Worm (Caenorhabditis elegans) whole organism, mixed stage, embryonic: ENCODE data around the gene casy-1.

ENCODE experiments used
- blmp-1 ChIP-seq: fragments of 150-350 bp; optimal IDR thresholded peaks from 2 replicates; lab custom pipeline; 2014; ENCODE audit warnings: missing biosample characterization, missing genetic modification characterization
- ceh-83 ChIP-seq: fragments of 200-800 bp; sonication (Bioruptor generic); optimal IDR thresholded peaks from 2 replicates; lab custom pipeline; 2018; ENCODE audit warnings: mild to moderate bottlenecking, missing genetic modification characterization, missing compliant biosample characterization
- ces-1 ChIP-seq: fragments of 150-350 bp; optimal IDR thresholded peaks from 2 replicates; lab custom pipeline; 2014; ENCODE audit warnings: missing biosample characterization, missing genetic modification reagents, missing genetic modification characterization
- mep-1 ChIP-seq: fragments of 150-350 bp; optimal IDR thresholded peaks from 2 replicates; lab custom pipeline; 2017; ENCODE audit warnings: missing biosample characterization, missing genetic modification reagents, missing genetic modification characterization, inconsistent platforms
- nhr-28 ChIP-seq: fragments of 150-350 bp; optimal IDR thresholded peaks from 2 replicates; lab custom pipeline; 2014; ENCODE audit warnings: missing biosample characterization, missing genetic modification characterization
- pha-4 ChIP-seq: fragments of 150-350 bp; optimal IDR thresholded peaks from 2 replicates; lab custom pipeline; 2018; ENCODE audit warnings: missing biosample characterization, missing genetic modification reagents, missing genetic modification characterization
- snpc-4 ChIP-seq: fragments of 150-350 bp; optimal IDR thresholded peaks from 2 replicates; lab custom pipeline; 2014; ENCODE audit warnings: missing biosample characterization, missing genetic modification characterization
- sptf-1 ChIP-seq: sonication (generic microtip); optimal IDR thresholded peaks from 2 replicates; lab custom pipeline; 2017; ENCODE audit warnings: mild to moderate bottlenecking, missing genetic modification characterization, moderate library complexity, missing compliant biosample characterization
- unc-120 ChIP-seq: sonication (generic microtip); optimal IDR thresholded peaks from 2 replicates; lab custom pipeline; 2017; ENCODE audit warnings: missing genetic modification characterization, missing compliant biosample characterization; ENCODE audit not compliant: poor library complexity, severe bottlenecking
- unc-39 ChIP-seq: fragments of 150-350 bp; optimal IDR thresholded peaks from 2 replicates; lab custom pipeline; 2014; ENCODE audit warnings: missing biosample characterization, missing genetic modification characterization
- unc-62 ChIP-seq: fragments of 150-350 bp; optimal IDR thresholded peaks from 2 replicates; lab custom pipeline; 2014; ENCODE audit warnings: missing biosample characterization, missing genetic modification reagents, missing genetic modification characterization
- ztf-11 ChIP-seq: fragments of 150-350 bp; optimal IDR thresholded peaks from 2 replicates; lab custom pipeline; 2014; ENCODE audit warnings: missing biosample characterization, missing genetic modification characterization

- no peak for TF ChIP-seq unc-120
- TF ChIP-seq nhr-28 (tag; lab: Kevin White, UChicago): no peak
- TF ChIP-seq ces-1 (GFP tag; lab: Kevin White, UChicago): no peak
- TF ChIP-seq unc-62 (GFP tag; lab: Kevin White, UChicago): no peak
- TF ChIP-seq blmp-1 (tag; lab: Kevin White, UChicago): no peak
- TF ChIP-seq sptf-1 (tag; lab: Kevin White, UChicago): no peak
- no peak for TF ChIP-seq snpc-4 (tag; lab: Kevin White, UChicago)
- TF ChIP-seq pha-4: no peak
- no peak for TF ChIP-seq ceh-83 (GFP tag; lab: Kevin White, UChicago)
- TF ChIP-seq mep-1: no peak
- no peak for TF ChIP-seq ztf-11 (tag; lab: Kevin White, UChicago)
- no peak for TF ChIP-seq unc-39 (tag; lab: Kevin White, UChicago)
These were observed 40.8 kb upstream of the casy-1 start, which contains the start of gene ins-5 for ce11 chrII:5997257-5997656.
